Comparison of ENCODE assay signal across 7 worm cellular contexts in genomic region chrX:6934453-6934852, ce11.
TF ChIP-seq lines count a peak whose summit lies in the region.

No protein-coding gene starts in this region.

TF ChIP-seq in whole organism, L1 larva, 84 proteins besides CTCF, POLR2A, EP300 and RAD21 (continues in another document):
- TF ChIP-seq nhr-12 (tag; optimal IDR thresholded peaks at IDR 0.05; lab: Kevin White, UChicago) (no peak), ceh-88 (GFP tag; IDR thresholded peaks at IDR 0.05; lab: Robert Waterston, UW) (no peak), nhr-76 (tag; optimal IDR thresholded peaks at IDR 0.05; lab: Kevin White, UChicago) (no peak), sup-37 (GFP tag; optimal IDR thresholded peaks at IDR 0.05; lab: Kevin White, UChicago) (no peak), ces-1 (GFP tag; optimal IDR thresholded peaks at IDR 0.05; lab: Kevin White, UChicago) (no peak), unc-30 (tag; optimal IDR thresholded peaks at IDR 0.05; lab: Kevin White, UChicago) (no peak), efl-1 (optimal IDR thresholded peaks at IDR 0.05; lab: Kevin White, UChicago) (peak; percentile 12 to 27), efl-1 (GFP tag; optimal IDR thresholded peaks at IDR 0.05 in 1 of 2; lab: Kevin White, UChicago) (peak in 1 of 2 experiments; percentile 11), unc-86 (tag; optimal IDR thresholded peaks at IDR 0.05; lab: Kevin White, UChicago) (peak; percentile 29), xbp-1 (tag; optimal IDR thresholded peaks at IDR 0.05; lab: Kevin White, UChicago) (peak; percentile 67), lin-35 (GFP tag; optimal IDR thresholded peaks at IDR 0.05; lab: Kevin White, UChicago) (peak; percentile 42 to 64), nhr-28 (tag; optimal IDR thresholded peaks at IDR 0.05; lab: Kevin White, UChicago) (no peak), pqm-1 (tag; optimal IDR thresholded peaks at IDR 0.05; lab: Kevin White, UChicago) (no peak)

TF ChIP-seq in whole organism, L2 larva, 48 proteins besides CTCF, POLR2A, EP300 and RAD21 (continues in another document):
- no peak for TF ChIP-seq nhr-237 (tag; optimal IDR thresholded peaks at IDR 0.05; lab: Kevin White, UChicago)
- TF ChIP-seq alr-1 (tag; optimal IDR thresholded peaks at IDR 0.05; lab: Kevin White, UChicago), result no peak
- peak; percentile 53 for TF ChIP-seq sma-9 (GFP tag; optimal IDR thresholded peaks at IDR 0.05; lab: Kevin White, UChicago)
- no peak for TF ChIP-seq sma-9 (tag; optimal IDR thresholded peaks at IDR 0.05; lab: Kevin White, UChicago)
- peak; percentile 84 for TF ChIP-seq unc-55 (GFP tag; optimal IDR thresholded peaks at IDR 0.05; lab: Kevin White, UChicago)
- TF ChIP-seq skn-1 (tag; optimal IDR thresholded peaks at IDR 0.05; lab: Kevin White, UChicago), result no peak
- TF ChIP-seq F13H6.1 (tag; optimal IDR thresholded peaks at IDR 0.05; lab: Kevin White, UChicago), result peak; percentile 9
- TF ChIP-seq zag-1 (tag; optimal IDR thresholded peaks at IDR 0.05; lab: Kevin White, UChicago), result no peak
- TF ChIP-seq lsy-2 (tag; optimal IDR thresholded peaks at IDR 0.05; lab: Kevin White, UChicago), result peak in 1 of 2 experiments; percentile 70
- no peak for TF ChIP-seq snpc-4 (tag; optimal IDR thresholded peaks at IDR 0.05; lab: Kevin White, UChicago)
- no peak for TF ChIP-seq nhr-23 (tag; optimal IDR thresholded peaks at IDR 0.05; lab: Kevin White, UChicago)
- TF ChIP-seq elt-1 (tag; optimal IDR thresholded peaks at IDR 0.05; lab: Kevin White, UChicago), result no peak
- TF ChIP-seq blmp-1 (tag; optimal IDR thresholded peaks at IDR 0.05; lab: Kevin White, UChicago; ENCODE audit: insufficient read depth), result peak; percentile 98
- TF ChIP-seq nhr-10 (tag; optimal IDR thresholded peaks at IDR 0.05; lab: Kevin White, UChicago), result no peak

TF ChIP-seq in whole organism, L3 larva, 47 proteins besides CTCF, POLR2A, EP300 and RAD21 (continues in another document):
- no peak for TF ChIP-seq ceh-9 (tag; optimal IDR thresholded peaks at IDR 0.05; lab: Kevin White, UChicago)
- peak; percentile 14 for TF ChIP-seq pqm-1 (tag; optimal IDR thresholded peaks at IDR 0.05; lab: Kevin White, UChicago)
- TF ChIP-seq egl-5 (tag; optimal IDR thresholded peaks at IDR 0.05; lab: Kevin White, UChicago), result peak; percentile 88
- TF ChIP-seq lin-39 (tag; optimal IDR thresholded peaks at IDR 0.05; lab: Kevin White, UChicago), result peak; percentile 31
- TF ChIP-seq elt-1 (tag; optimal IDR thresholded peaks at IDR 0.05; lab: Kevin White, UChicago), result no peak
- no peak for TF ChIP-seq unc-39 (tag; optimal IDR thresholded peaks at IDR 0.05; lab: Kevin White, UChicago)
- no peak for TF ChIP-seq nhr-237 (tag; optimal IDR thresholded peaks at IDR 0.05; lab: Kevin White, UChicago)
- TF ChIP-seq elt-2 (tag; optimal IDR thresholded peaks at IDR 0.05; lab: Kevin White, UChicago), result peak; percentile 32
- peak; percentile 19 for TF ChIP-seq fkh-10 (GFP tag; optimal IDR thresholded peaks at IDR 0.05; lab: Kevin White, UChicago)
- no peak for TF ChIP-seq lsy-12 (tag; optimal IDR thresholded peaks at IDR 0.05; lab: Kevin White, UChicago)
- TF ChIP-seq snpc-4 (tag; optimal IDR thresholded peaks at IDR 0.05; lab: Kevin White, UChicago), result peak; percentile 39
- TF ChIP-seq jun-1 (tag; optimal IDR thresholded peaks at IDR 0.05; lab: Kevin White, UChicago), result no peak
- TF ChIP-seq ceh-28 (tag; optimal IDR thresholded peaks at IDR 0.05; lab: Kevin White, UChicago), result no peak
- no peak for TF ChIP-seq nhr-67 (tag; optimal IDR thresholded peaks at IDR 0.05; lab: Kevin White, UChicago)

TF ChIP-seq in whole organism, L4 larva, 104 proteins besides CTCF, POLR2A, EP300 and RAD21 (continues in another document):
- no peak for TF ChIP-seq F26F4.8 (GFP tag; conservative IDR thresholded peaks at IDR 0.05; lab: Robert Waterston, UW)
- peak in 1 of 2 experiments; percentile 71 for TF ChIP-seq lsy-2 (tag; optimal IDR thresholded peaks at IDR 0.05; lab: Kevin White, UChicago)
- TF ChIP-seq tra-1 (GFP tag; IDR thresholded peaks at IDR 0.05; lab: Robert Waterston, UW), result no peak
- peak in 1 of 2 experiments; percentile 85 for TF ChIP-seq daf-16 (GFP tag; optimal IDR thresholded peaks at IDR 0.05; lab: Kevin White, UChicago)
- TF ChIP-seq daf-16 (tag; optimal IDR thresholded peaks at IDR 0.05; lab: Kevin White, UChicago), result peak; percentile 96
- TF ChIP-seq ceh-62 (tag; optimal IDR thresholded peaks at IDR 0.05; lab: Kevin White, UChicago), result no peak
- no peak for TF ChIP-seq egl-27 (tag; optimal IDR thresholded peaks at IDR 0.05; lab: Kevin White, UChicago)
- TF ChIP-seq nhr-42 (GFP tag; IDR thresholded peaks at IDR 0.05; lab: Robert Waterston, UW), result no peak
- TF ChIP-seq zip-11 (GFP tag; IDR thresholded peaks at IDR 0.05; lab: Robert Waterston, UW), result no peak
- peak; percentile 9 for TF ChIP-seq rbr-2 (tag; optimal IDR thresholded peaks at IDR 0.05; lab: Kevin White, UChicago)
- TF ChIP-seq vab-7 (GFP tag; IDR thresholded peaks at IDR 0.05; lab: Robert Waterston, UW), result no peak
- no peak for TF ChIP-seq Y48G9A.11 (GFP tag; IDR thresholded peaks at IDR 0.05; lab: Robert Waterston, UW)
- peak in 1 of 2 experiments; percentile 46 for TF ChIP-seq unc-62 (GFP tag; optimal IDR thresholded peaks at IDR 0.05 in 1 of 2; lab: Kevin White, UChicago)
- TF ChIP-seq unc-62 (tag; optimal IDR thresholded peaks at IDR 0.05; lab: Kevin White, UChicago), result no peak

TF ChIP-seq in whole organism, late embryonic, 69 proteins besides CTCF, POLR2A, EP300 and RAD21:
- peak; percentile 27 for TF ChIP-seq unc-42 (tag; optimal IDR thresholded peaks at IDR 0.05; lab: Kevin White, UChicago)
- TF ChIP-seq nhr-11 (tag; optimal IDR thresholded peaks at IDR 0.05; lab: Kevin White, UChicago), result no peak
- peak; percentile 85 for TF ChIP-seq nfya-1 (tag; optimal IDR thresholded peaks at IDR 0.05; lab: Kevin White, UChicago)
- peak; percentile 9 for TF ChIP-seq ceh-31 (tag; optimal IDR thresholded peaks at IDR 0.05; lab: Kevin White, UChicago)
- no peak for TF ChIP-seq ceh-24 (tag; optimal IDR thresholded peaks at IDR 0.05; lab: Kevin White, UChicago)
- no peak for TF ChIP-seq ceh-19 (GFP tag; optimal IDR thresholded peaks at IDR 0.05; lab: Kevin White, UChicago)
- TF ChIP-seq C08G9.2 (tag; optimal IDR thresholded peaks at IDR 0.05; lab: Kevin White, UChicago), result no peak

TF ChIP-seq in whole organism, mixed stage, embryonic, 35 proteins besides CTCF, POLR2A, EP300 and RAD21 (continues in another document):
- TF ChIP-seq ces-1 (GFP tag; optimal IDR thresholded peaks at IDR 0.05; lab: Kevin White, UChicago) (peak; percentile 62), mep-1 (tag; optimal IDR thresholded peaks at IDR 0.05; lab: Kevin White, UChicago) (peak; percentile 27), mls-2 (tag; optimal IDR thresholded peaks at IDR 0.05; lab: Kevin White, UChicago) (no peak), mab-5 (tag; optimal IDR thresholded peaks at IDR 0.05; lab: Kevin White, UChicago) (no peak), lsy-2 (tag; optimal IDR thresholded peaks at IDR 0.05; lab: Kevin White, UChicago) (peak; percentile 19), M03D4.4 (tag; optimal IDR thresholded peaks at IDR 0.05; lab: Kevin White, UChicago) (no peak), drap-1 (GFP tag; optimal IDR thresholded peaks at IDR 0.05; lab: Kevin White, UChicago) (no peak), elt-1 (tag; optimal IDR thresholded peaks at IDR 0.05; lab: Kevin White, UChicago; ENCODE audit: borderline replicate concordance, insufficient read depth) (no peak), nhr-28 (tag; optimal IDR thresholded peaks at IDR 0.05; lab: Kevin White, UChicago) (no peak), unc-39 (tag; optimal IDR thresholded peaks at IDR 0.05; lab: Kevin White, UChicago) (no peak), elt-3 (tag; optimal IDR thresholded peaks at IDR 0.05; lab: Kevin White, UChicago) (no peak), ceh-43 (GFP tag; optimal IDR thresholded peaks at IDR 0.05; lab: Kevin White, UChicago) (no peak), nhr-237 (tag; optimal IDR thresholded peaks at IDR 0.05; lab: Kevin White, UChicago) (no peak), unc-62 (GFP tag; optimal IDR thresholded peaks at IDR 0.05; lab: Kevin White, UChicago) (no peak), nhr-76 (tag; optimal IDR thresholded peaks at IDR 0.05; lab: Kevin White, UChicago) (no peak), ham-2 (GFP tag; optimal IDR thresholded peaks at IDR 0.05; lab: Kevin White, UChicago) (no peak), bed-3 (GFP tag; optimal IDR thresholded peaks at IDR 0.05; lab: Kevin White, UChicago) (no peak), pha-4 (tag; optimal IDR thresholded peaks at IDR 0.05; lab: Kevin White, UChicago) (peak; percentile 3), ceh-39 (tag; optimal IDR thresholded peaks at IDR 0.05; lab: Kevin White, UChicago) (no peak), nhr-12 (tag; optimal IDR thresholded peaks at IDR 0.05; lab: Kevin White, UChicago) (no peak)

TF ChIP-seq in whole organism, young adult, 124 proteins besides CTCF, POLR2A, EP300 and RAD21:
- TF ChIP-seq ceh-91 (GFP tag; IDR thresholded peaks at IDR 0.05; lab: Robert Waterston, UW) (no peak), madf-10 (tag; optimal IDR thresholded peaks at IDR 0.05; lab: Kevin White, UChicago) (no peak), nhr-80 (tag; optimal IDR thresholded peaks at IDR 0.05; lab: Kevin White, UChicago) (peak; percentile 32), K11D2.4 (GFP tag; IDR thresholded peaks at IDR 0.05; lab: Robert Waterston, UW) (no peak), ztf-28 (GFP tag; IDR thresholded peaks at IDR 0.05; lab: Robert Waterston, UW) (no peak), C06A6.2 (GFP tag; conservative IDR thresholded peaks at IDR 0.05; lab: Robert Waterston, UW) (no peak), hmg-1.2 (GFP tag; IDR thresholded peaks at IDR 0.05; lab: Robert Waterston, UW) (peak; percentile 42; the same call in 1 of the 2 replicates), ztf-22 (GFP tag; optimal IDR thresholded peaks at IDR 0.05; lab: Kevin White, UChicago) (no peak), attf-5 (GFP tag; optimal IDR thresholded peaks at IDR 0.05; lab: Kevin White, UChicago) (peak; percentile 5), cebp-1 (GFP tag; IDR thresholded peaks at IDR 0.05; lab: Robert Waterston, UW) (no peak), cebp-1 (tag; optimal IDR thresholded peaks at IDR 0.05; lab: Kevin White, UChicago) (no peak), C17E4.6 (GFP tag; IDR thresholded peaks at IDR 0.05; lab: Robert Waterston, UW) (no peak), ama-1 (optimal IDR thresholded peaks at IDR 0.05; lab: Kevin White, UChicago) (no peak), ama-1 (GFP tag; optimal IDR thresholded peaks at IDR 0.05; lab: Kevin White, UChicago) (no peak)
